Worm (Caenorhabditis elegans): ENCODE measurements around the gene crt-1.

Gene crt-1

ce11 chrV:6098755-6099155, 1.6 kb downstream of the crt-1 start (continued):
- TF ChIP-seq F26F4.8 (GFP tag; conservative IDR thresholded peaks at IDR 0.05) (no peak), arid-1 (GFP tag; conservative IDR thresholded peaks at IDR 0.05) (no peak), F44E2.7 (GFP tag; IDR thresholded peaks at IDR 0.05) (no peak), pqm-1 (tag; optimal IDR thresholded peaks at IDR 0.05) (peak; percentile 10), nhr-102 (tag; optimal IDR thresholded peaks at IDR 0.05) (peak; percentile 55), Y75B8A.6 (GFP tag; IDR thresholded peaks at IDR 0.05) (peak; percentile 36; the same call in 1 of the 2 replicates), aly-2 (tag; optimal IDR thresholded peaks at IDR 0.05) (no peak), madf-5 (GFP tag; IDR thresholded peaks at IDR 0.05) (no peak), ztf-7 (tag; optimal IDR thresholded peaks at IDR 0.05) (no peak), attf-4 (tag; optimal IDR thresholded peaks at IDR 0.05) (no peak), nhr-28 (tag; optimal IDR thresholded peaks at IDR 0.05) (no peak), jun-1 (tag; optimal IDR thresholded peaks at IDR 0.05) (no peak), snpc-4 (tag; optimal IDR thresholded peaks at IDR 0.05) (no peak), dmd-9 (GFP tag; IDR thresholded peaks at IDR 0.05) (no peak), ceh-32 (tag; optimal IDR thresholded peaks at IDR 0.05; ENCODE audit: poor library complexity) (no peak), set-16 (GFP tag; IDR thresholded peaks at IDR 0.05) (no peak), unc-39 (tag; optimal IDR thresholded peaks at IDR 0.05) (no peak), ceh-28 (tag; optimal IDR thresholded peaks at IDR 0.05) (no peak), nhr-77 (tag; optimal IDR thresholded peaks at IDR 0.05) (no peak), lim-7 (GFP tag; IDR thresholded peaks at IDR 0.05) (no peak), nhr-111 (GFP tag; optimal IDR thresholded peaks at IDR 0.05) (no peak), nhr-25 (tag; optimal IDR thresholded peaks at IDR 0.05; ENCODE audit: borderline replicate concordance, insufficient read depth) (no peak), unc-130 (GFP tag; optimal IDR thresholded peaks at IDR 0.05) (no peak), dve-1 (tag; optimal IDR thresholded peaks at IDR 0.05; ENCODE audit: insufficient read depth) (peak; percentile 36), dpl-1 (GFP tag; optimal IDR thresholded peaks at IDR 0.05) (no peak), fkh-10 (GFP tag; optimal IDR thresholded peaks at IDR 0.05) (no peak), Y48G9A.11 (GFP tag; IDR thresholded peaks at IDR 0.05) (no peak), mxl-3 (GFP tag; optimal IDR thresholded peaks at IDR 0.05) (no peak), rbr-2 (tag; optimal IDR thresholded peaks at IDR 0.05) (no peak), daf-8 (GFP tag; IDR thresholded peaks at IDR 0.05) (no peak), nhr-41 (GFP tag; IDR thresholded peaks at IDR 0.05) (no peak), ceh-44 (GFP tag; IDR thresholded peaks at IDR 0.05) (no peak), duxl-1 (tag; optimal IDR thresholded peaks at IDR 0.05; ENCODE audit: poor library complexity) (peak; percentile 44), snpc-1.2 (GFP tag; IDR thresholded peaks at IDR 0.05) (0 out of 2 replicates have a peak, but pooled peaks have one; percentile 10), zag-1 (tag; optimal IDR thresholded peaks at IDR 0.05) (no peak), lin-38 (GFP tag; IDR thresholded peaks at IDR 0.05) (peak; percentile 39), sdz-12 (GFP tag; optimal IDR thresholded peaks at IDR 0.05) (no peak), zfp-3 (GFP tag; conservative IDR thresholded peaks at IDR 0.05) (peak; percentile 51), ceh-62 (tag; optimal IDR thresholded peaks at IDR 0.05) (no peak), mes-2 (tag; optimal IDR thresholded peaks at IDR 0.05; ENCODE audit: poor library complexity, severe bottlenecking) (no peak), nhr-48 (tag; optimal IDR thresholded peaks at IDR 0.05) (peak; percentile 37), D1046.2 (GFP tag; IDR thresholded peaks at IDR 0.05) (no peak), daf-19 (GFP tag; conservative IDR thresholded peaks at IDR 0.05) (no peak), F49E8.2 (tag; optimal IDR thresholded peaks at IDR 0.05; ENCODE audit: borderline replicate concordance) (no peak), ctbp-1 (GFP tag; IDR thresholded peaks at IDR 0.05) (no peak), nhr-237 (tag; optimal IDR thresholded peaks at IDR 0.05) (no peak), tra-1 (GFP tag; IDR thresholded peaks at IDR 0.05) (0 out of 2 replicates have a peak, but pooled peaks have one; percentile 13), F10B5.3 (tag; optimal IDR thresholded peaks at IDR 0.05) (peak; percentile 23), skn-1 (tag; optimal IDR thresholded peaks at IDR 0.05) (no peak), hlh-11 (tag; optimal IDR thresholded peaks at IDR 0.05) (peak; percentile 6), zfp-2 (tag; optimal IDR thresholded peaks at IDR 0.05) (no peak), nhr-6 (tag; optimal IDR thresholded peaks at IDR 0.05) (no peak)
